Worm (Caenorhabditis elegans) whole organism, late embryonic: Measurements from ENCODE around the gene mth-1.

Experiments used
- C08G9.2 ChIP-seq: sonication (generic microtip); optimal IDR thresholded peaks from 2 replicates; lab custom pipeline; 2016; ENCODE audit warnings: mild to moderate bottlenecking, missing genetic modification characterization, moderate library complexity, missing compliant biosample characterization
- K02D7.2 ChIP-seq: sonication (generic microtip); optimal IDR thresholded peaks from 2 replicates; lab custom pipeline; 2017; ENCODE audit warnings: mild to moderate bottlenecking, missing genetic modification characterization, missing compliant biosample characterization
- T23F11.4 ChIP-seq: fragments of 200-800 bp; sonication (Bioruptor generic); optimal IDR thresholded peaks from 2 replicates; lab custom pipeline; 2018; ENCODE audit warnings: mild to moderate bottlenecking, missing genetic modification characterization, missing compliant biosample characterization
- Y22D7AL.16 ChIP-seq: sonication (generic microtip); optimal IDR thresholded peaks from 2 replicates; lab custom pipeline; 2016; ENCODE audit warnings: missing genetic modification characterization, missing compliant biosample characterization
- ama-1 ChIP-seq: fragments of 150-350 bp; optimal IDR thresholded peaks from 2 replicates; lab custom pipeline; 2014
- ceh-14 ChIP-seq: sonication (generic microtip); optimal IDR thresholded peaks from 2 replicates; lab custom pipeline; 2016; ENCODE audit warnings: missing genotype, missing genetic modification characterization, missing compliant biosample characterization
- ceh-18 ChIP-seq: sonication (generic microtip); optimal IDR thresholded peaks from 2 replicates; lab custom pipeline; 2016; ENCODE audit warnings: missing genetic modification characterization, missing compliant biosample characterization
- ceh-30 ChIP-seq: fragments of 150-350 bp; optimal IDR thresholded peaks from 2 replicates; lab custom pipeline; 2014; ENCODE audit warnings: missing biosample characterization, missing genetic modification characterization
- ceh-34 ChIP-seq: sonication (generic microtip); optimal IDR thresholded peaks from 2 replicates; lab custom pipeline; 2016; ENCODE audit warnings: mild to moderate bottlenecking, missing genetic modification characterization, missing compliant biosample characterization
- ets-4 ChIP-seq: sonication (generic microtip); optimal IDR thresholded peaks from 2 replicates; lab custom pipeline; 2016; ENCODE audit warnings: missing genetic modification characterization, missing compliant biosample characterization
- fax-1 ChIP-seq: sonication (generic microtip); optimal IDR thresholded peaks from 2 replicates; lab custom pipeline; 2016; ENCODE audit warnings: missing genotype, missing genetic modification characterization, missing compliant biosample characterization
- fkh-10 ChIP-seq: fragments of 150-350 bp; optimal IDR thresholded peaks from 2 replicates; lab custom pipeline; 2014; ENCODE audit warnings: missing biosample characterization, missing genetic modification reagents, missing genetic modification characterization
- hlh-13 ChIP-seq: fragments of 200-800 bp; sonication (Bioruptor generic); optimal IDR thresholded peaks from 2 replicates; lab custom pipeline; 2018; ENCODE audit warnings: mild to moderate bottlenecking, missing genetic modification characterization, missing compliant biosample characterization
- hlh-30 ChIP-seq: sonication (generic microtip); optimal IDR thresholded peaks from 2 replicates; lab custom pipeline; 2017; ENCODE audit warnings: antibody characterized with exemption, missing genetic modification characterization, missing compliant biosample characterization; ENCODE audit not compliant: insufficient read depth
- hlh-6 ChIP-seq: sonication (generic microtip); optimal IDR thresholded peaks from 2 replicates; lab custom pipeline; 2016; ENCODE audit warnings: missing genotype, missing genetic modification characterization, missing compliant biosample characterization
- lin-11 ChIP-seq: fragments of 200-800 bp; sonication (Bioruptor generic); optimal IDR thresholded peaks from 2 replicates; lab custom pipeline; 2018; ENCODE audit warnings: mild to moderate bottlenecking, missing genetic modification characterization, missing compliant biosample characterization
- madf-2 ChIP-seq: sonication (generic microtip); optimal IDR thresholded peaks from 2 replicates; lab custom pipeline; 2017; ENCODE audit warnings: missing genetic modification characterization, missing compliant biosample characterization
- nfya-1 ChIP-seq: sonication (generic microtip); optimal IDR thresholded peaks from 2 replicates; lab custom pipeline; 2017; ENCODE audit warnings: missing genetic modification characterization, mild to moderate bottlenecking, missing compliant biosample characterization, antibody characterized with exemption, moderate library complexity
- pax-1 ChIP-seq: fragments of 150-350 bp; optimal IDR thresholded peaks from 2 replicates; lab custom pipeline; 2014; ENCODE audit warnings: missing biosample characterization, missing genetic modification characterization
- pha-2 ChIP-seq: sonication (generic microtip); optimal IDR thresholded peaks from 2 replicates; lab custom pipeline; 2017; ENCODE audit warnings: mild to moderate bottlenecking, missing genetic modification characterization, missing compliant biosample characterization
- pha-4 ChIP-seq: fragments of 150-350 bp; optimal IDR thresholded peaks from 2 replicates; lab custom pipeline; 2018; ENCODE audit warnings: missing biosample characterization, missing genetic modification reagents, missing genetic modification characterization
- ref-2 ChIP-seq: sonication (generic microtip); optimal IDR thresholded peaks from 2 replicates; lab custom pipeline; 2016; ENCODE audit warnings: missing genetic modification characterization, missing compliant biosample characterization
- rnt-1 ChIP-seq: sonication (generic microtip); optimal IDR thresholded peaks from 2 replicates; lab custom pipeline; 2016; ENCODE audit warnings: missing genetic modification characterization, missing compliant biosample characterization
- sox-4 ChIP-seq: sonication (generic microtip); optimal IDR thresholded peaks from 2 replicates; lab custom pipeline; 2017; ENCODE audit warnings: mild to moderate bottlenecking, missing genetic modification characterization, inconsistent platforms, missing compliant biosample characterization
- syd-9 ChIP-seq: sonication (generic microtip); optimal IDR thresholded peaks from 2 replicates; lab custom pipeline; 2016; ENCODE audit warnings: mild to moderate bottlenecking, missing genetic modification characterization, moderate library complexity, missing compliant biosample characterization
- tbx-2 ChIP-seq: sonication (generic microtip); optimal IDR thresholded peaks from 2 replicates; lab custom pipeline; 2016; ENCODE audit warnings: missing genetic modification characterization, missing compliant biosample characterization
- tbx-7 ChIP-seq: sonication (generic microtip); optimal IDR thresholded peaks from 2 replicates; lab custom pipeline; 2016; ENCODE audit warnings: missing genotype, missing genetic modification characterization, missing compliant biosample characterization
- ttx-3 ChIP-seq: sonication (generic microtip); optimal IDR thresholded peaks from 2 replicates; lab custom pipeline; 2016; ENCODE audit warnings: missing genetic modification reagents, missing genetic modification characterization, missing compliant biosample characterization
- unc-3 ChIP-seq, 2 experiments: fragments of 200-800 bp in 1 of 2; sonication (Bioruptor generic) in 1 of 2; sonication (generic microtip) in 1 of 2; conservative IDR thresholded peaks in 1 of 2; optimal IDR thresholded peaks in 1 of 2; 2 replicates each; pipeline versions ENCODE4 v1.3.6 to Lab custom; 2016 to 2022; ENCODE audit warnings: missing compliant biosample characterization in 2 of 2, missing genetic modification characterization in 2 of 2, missing genetic modification reagents in 1 of 2
- unc-55 ChIP-seq: sonication (generic microtip); optimal IDR thresholded peaks from 2 replicates; lab custom pipeline; 2017; ENCODE audit warnings: missing biosample characterization, missing genetic modification reagents, missing genetic modification characterization
- unc-86 ChIP-seq: sonication (generic microtip); optimal IDR thresholded peaks from 2 replicates; lab custom pipeline; 2016; ENCODE audit warnings: missing genetic modification characterization, missing compliant biosample characterization
- ztf-16 ChIP-seq: sonication (generic microtip); optimal IDR thresholded peaks from 2 replicates; lab custom pipeline; 2017; ENCODE audit warnings: missing genetic modification characterization, missing compliant biosample characterization

mth-1 gene

DNA sequence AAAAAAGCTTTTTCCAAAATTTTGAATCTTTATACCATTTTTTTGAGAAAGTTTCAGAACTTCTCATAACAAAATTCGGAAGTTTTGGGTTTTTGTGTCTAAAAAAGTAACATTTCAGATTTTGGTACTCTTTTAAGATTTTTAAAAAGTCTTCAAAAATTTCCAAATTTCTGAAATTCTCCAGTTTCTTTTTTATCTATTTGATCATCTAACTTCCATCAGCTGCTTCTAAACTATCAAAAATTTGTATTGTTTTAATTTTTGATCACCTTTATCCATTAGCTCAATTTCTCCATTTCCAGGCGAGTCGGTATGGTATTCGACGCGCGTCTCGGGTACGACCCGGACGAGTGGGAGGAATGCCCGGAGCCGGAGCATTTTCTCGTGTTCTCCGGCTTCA lies 17.2 kb downstream of the mth-1 start, which contains the start of gene cpna-1:
Gene cpna-1, plus strand, starts transcription at position 301 of the 400 bp plus-strand sequence.
- no peak for TF ChIP-seq ceh-14 (tag; lab: Kevin White, UChicago)
- TF ChIP-seq, all 69 proteins: peak for 0

DNA sequence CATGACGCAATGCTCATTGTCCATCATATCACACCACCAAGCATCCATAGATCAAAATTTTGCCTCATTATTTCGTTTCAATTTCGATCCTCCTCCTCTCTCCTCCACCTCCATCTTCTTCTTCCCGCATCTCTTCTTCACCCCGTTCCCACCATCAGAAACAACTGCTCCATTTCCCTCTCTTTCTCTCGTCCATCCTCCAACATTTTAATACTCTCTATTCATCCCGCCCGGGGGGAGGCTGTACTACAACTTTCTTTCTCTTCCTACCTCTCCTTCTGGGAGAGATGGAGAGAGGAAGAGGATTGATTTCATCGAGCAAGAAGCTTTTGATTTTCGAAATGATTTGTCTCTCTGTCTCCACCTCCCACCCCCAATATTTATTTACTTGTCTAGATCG lies 19.6 kb downstream of the mth-1 start:
- TF ChIP-seq ztf-16 (tag; lab: Kevin White, UChicago), result no peak
- peak; percentile 33 for TF ChIP-seq ceh-34 (tag; lab: Kevin White, UChicago)
- TF ChIP-seq unc-55 (GFP tag; lab: Kevin White, UChicago), result peak; percentile 55
- peak; percentile 1 for TF ChIP-seq nfya-1
- no peak for TF ChIP-seq madf-2 (tag; lab: Kevin White, UChicago)
- TF ChIP-seq ceh-18, result peak; percentile 81
- TF ChIP-seq ref-2 (tag; lab: Kevin White, UChicago), result no peak
- TF ChIP-seq tbx-2 (tag; lab: Kevin White, UChicago), result peak; percentile 26
- TF ChIP-seq rnt-1 (tag; lab: Kevin White, UChicago), result peak; percentile 78

- TF ChIP-seq Y22D7AL.16 (tag; lab: Kevin White, UChicago) (no peak), unc-86 (tag; lab: Kevin White, UChicago) (no peak), syd-9 (tag; lab: Kevin White, UChicago) (no peak), ceh-30 (no peak), hlh-6 (tag; lab: Kevin White, UChicago) (no peak), fax-1 (tag; lab: Kevin White, UChicago) (no peak), C08G9.2 (tag; lab: Kevin White, UChicago) (no peak), ttx-3 (tag; lab: Kevin White, UChicago) (no peak)
Measured at ce11 chrII:4182364-4182763, 21.2 kb downstream of the mth-1 start, which contains the start of gene R03H10.11. Gene R03H10.11, plus strand, starts transcription at chrII:4182664.

DNA sequence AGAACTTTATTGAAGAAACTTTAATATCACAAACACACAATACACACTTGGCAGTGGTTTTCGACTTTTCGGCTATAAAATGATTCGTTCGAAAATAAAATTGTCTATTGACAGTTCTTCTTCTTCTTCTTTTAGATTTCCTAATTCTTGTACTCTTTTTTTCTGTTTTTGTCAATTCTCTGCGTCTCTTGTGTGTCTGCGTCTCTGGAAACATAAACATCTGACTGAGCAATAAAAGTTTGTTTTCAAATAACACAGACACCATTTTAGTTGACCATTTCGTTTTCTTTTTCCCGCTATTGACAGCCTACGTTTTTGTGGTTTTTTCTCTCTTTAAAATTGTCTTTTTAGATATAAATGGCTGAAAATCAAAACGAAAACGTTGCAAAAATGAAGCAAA lies 23.7 kb downstream of the mth-1 start, which contains the start of gene R03H10.1:
Gene R03H10.1, plus strand, starts transcription at position 352 of the 400 bp plus-strand sequence.
- no peak for TF ChIP-seq C08G9.2 (tag; lab: Kevin White, UChicago)
- no peak for TF ChIP-seq tbx-7
- TF ChIP-seq sox-4 (tag; lab: Kevin White, UChicago), result no peak
- no peak for TF ChIP-seq hlh-6 (tag; lab: Kevin White, UChicago)
- TF ChIP-seq hlh-30 (tag; lab: Kevin White, UChicago), result no peak
- no peak for TF ChIP-seq pax-1 (tag; lab: Kevin White, UChicago)
- no peak for TF ChIP-seq unc-3 (GFP tag; conservative IDR thresholded peaks at IDR 0.05; lab: Robert Waterston, UW)
- no peak for TF ChIP-seq unc-3 (tag; optimal IDR thresholded peaks at IDR 0.05; lab: Kevin White, UChicago)
- TF ChIP-seq madf-2 (tag; lab: Kevin White, UChicago), result no peak
- TF ChIP-seq ref-2 (tag; lab: Kevin White, UChicago), result no peak
- TF ChIP-seq fkh-10 (GFP tag; lab: Kevin White, UChicago), result no peak
- no peak for TF ChIP-seq pha-2 (tag; lab: Kevin White, UChicago)
- no peak for TF ChIP-seq ama-1
- no peak for TF ChIP-seq ets-4
- no peak for TF ChIP-seq syd-9 (tag; lab: Kevin White, UChicago)
- no peak for TF ChIP-seq unc-86 (tag; lab: Kevin White, UChicago)
- TF ChIP-seq K02D7.2 (tag; lab: Kevin White, UChicago), result no peak

DNA sequence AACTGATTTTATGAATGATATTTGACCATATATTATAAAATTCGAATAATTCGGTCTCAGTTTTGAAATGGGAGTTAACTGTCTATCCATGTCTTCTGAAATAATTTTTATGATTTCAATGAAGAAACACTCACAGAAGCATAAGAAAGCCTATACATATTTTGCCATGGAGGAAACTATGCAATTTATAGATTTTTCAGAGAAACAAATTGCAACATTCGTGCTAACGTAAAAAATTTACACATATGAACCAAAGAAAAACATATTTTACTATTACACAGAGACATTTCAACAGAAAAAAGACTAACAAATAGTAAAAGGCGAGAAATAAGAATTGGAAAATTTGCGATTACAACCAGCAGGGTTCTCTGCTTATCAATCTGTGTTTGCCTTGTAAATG lies 24.7 kb downstream of the mth-1 start, which contains the start of gene R03H10.7:
Gene R03H10.7, minus strand, starts transcription at position 101 of the 400 bp plus-strand sequence.
- no peak for TF ChIP-seq hlh-13 (GFP tag; lab: Kevin White, UChicago)
- TF ChIP-seq fax-1 (tag; lab: Kevin White, UChicago), result no peak
- no peak for TF ChIP-seq T23F11.4 (GFP tag; lab: Kevin White, UChicago)
- TF ChIP-seq lin-11 (tag; lab: Kevin White, UChicago), result no peak
- no peak for TF ChIP-seq pha-4 (tag; lab: Kevin White, UChicago)
- no peak for TF ChIP-seq tbx-2 (tag; lab: Kevin White, UChicago)
- TF ChIP-seq ama-1, result no peak
